Worm (Caenorhabditis elegans): ENCODE results near the gene F55B11.6.

ce11 chrIV:14437391-14437790, 20.4 kb upstream of the F55B11.6 start:
- TF ChIP-seq mdl-1 (tag; optimal IDR thresholded peaks at IDR 0.05), result no peak
- TF ChIP-seq unc-39 (tag; optimal IDR thresholded peaks at IDR 0.05), result no peak
- no peak for TF ChIP-seq ZK546.5 (tag; optimal IDR thresholded peaks at IDR 0.05)

All from whole organism, L3 larva.